Worm (Caenorhabditis elegans) whole organism, L2 larva: ENCODE data around the gene map-2.

Experiments used
- ama-1 ChIP-seq: fragments of 150-350 bp; optimal IDR thresholded peaks from 2 replicates; lab custom pipeline; 2018; ENCODE audit warnings: inconsistent platforms
- dmd-4 ChIP-seq: sonication (generic microtip); optimal IDR thresholded peaks from 2 replicates; lab custom pipeline; 2017; ENCODE audit warnings: missing biosample characterization, missing genetic modification characterization
- egl-27 ChIP-seq: sonication (generic microtip); optimal IDR thresholded peaks from 3 replicates; lab custom pipeline; 2017; ENCODE audit warnings: missing biosample characterization, missing genetic modification reagents, missing genetic modification characterization
- lin-39 ChIP-seq: fragments of 150-350 bp; optimal IDR thresholded peaks from 2 replicates; lab custom pipeline; 2014; ENCODE audit warnings: missing biosample characterization, missing genetic modification reagents, missing genetic modification characterization
- mbf-1 ChIP-seq: sonication (generic microtip); optimal IDR thresholded peaks from 2 replicates; lab custom pipeline; 2017; ENCODE audit warnings: missing biosample characterization, missing genetic modification characterization
- mdl-1 ChIP-seq, 2 experiments: fragments of 150-350 bp in 1 of 2; sonication (generic microtip) in 1 of 2; optimal IDR thresholded peaks; 2 replicates each; lab custom pipeline; 2017; ENCODE audit warnings: missing biosample characterization in 2 of 2, missing genetic modification characterization in 2 of 2
- nhr-12 ChIP-seq: fragments of 150-350 bp; optimal IDR thresholded peaks from 2 replicates; lab custom pipeline; 2014; ENCODE audit warnings: missing biosample characterization, missing genetic modification characterization
- snpc-4 ChIP-seq: fragments of 150-350 bp; optimal IDR thresholded peaks from 2 replicates; lab custom pipeline; 2014; ENCODE audit warnings: missing biosample characterization, missing genetic modification characterization
- unc-62 ChIP-seq: fragments of 150-350 bp; optimal IDR thresholded peaks from 2 replicates; lab custom pipeline; 2014; ENCODE audit warnings: missing biosample characterization, missing genetic modification reagents, missing genetic modification characterization

- no peak for TF ChIP-seq unc-62
- TF ChIP-seq snpc-4 (tag; lab: Kevin White, UChicago): no peak
- no peak for TF ChIP-seq nhr-12 (tag; lab: Kevin White, UChicago)
- no peak for TF ChIP-seq mbf-1 (tag; lab: Kevin White, UChicago)
- TF ChIP-seq egl-27: no peak
- TF ChIP-seq ama-1: no peak
- TF ChIP-seq dmd-4: no peak
- TF ChIP-seq mdl-1 (tag; optimal IDR thresholded peaks at IDR 0.05; lab: Kevin White, UChicago): no peak
- no peak for TF ChIP-seq lin-39 (tag; lab: Kevin White, UChicago)
Measured at ce11 chrIV:16812116-16812515, 42.6 kb downstream of the map-2 start.
